Worm (Caenorhabditis elegans) whole organism, L3 larva: ENCODE results near the gene mog-4.

ENCODE experiments used
- R02D3.7 ChIP-seq: fragments of 150-350 bp; optimal IDR thresholded peaks from 2 replicates; lab custom pipeline; 2014; ENCODE audit warnings: missing biosample characterization, missing genetic modification characterization
- ZK546.5 ChIP-seq: sonication (generic microtip); optimal IDR thresholded peaks from 2 replicates; lab custom pipeline; 2017; ENCODE audit warnings: missing biosample characterization, missing genetic modification characterization
- aly-2 ChIP-seq: fragments of 150-350 bp; optimal IDR thresholded peaks from 2 replicates; lab custom pipeline; 2014; ENCODE audit warnings: missing biosample characterization, missing genetic modification characterization
- ama-1 ChIP-seq: fragments of 150-350 bp; optimal IDR thresholded peaks from 2 replicates; lab custom pipeline; 2018
- ceh-16 ChIP-seq: sonication (generic microtip); optimal IDR thresholded peaks from 2 replicates; lab custom pipeline; 2017; ENCODE audit warnings: missing biosample characterization, missing genetic modification characterization
- ceh-28 ChIP-seq: fragments of 150-350 bp; optimal IDR thresholded peaks from 2 replicates; lab custom pipeline; 2014; ENCODE audit warnings: missing biosample characterization, missing genetic modification reagents, missing genetic modification characterization
- ceh-82 ChIP-seq: fragments of 150-350 bp; optimal IDR thresholded peaks from 2 replicates; lab custom pipeline; 2014; ENCODE audit warnings: missing biosample characterization, missing genetic modification characterization
- ceh-9 ChIP-seq: sonication (generic microtip); optimal IDR thresholded peaks from 2 replicates; lab custom pipeline; 2018; ENCODE audit warnings: missing biosample characterization, missing genetic modification characterization
- daf-12 ChIP-seq: fragments of 150-350 bp; optimal IDR thresholded peaks from 2 replicates; lab custom pipeline; 2014; ENCODE audit warnings: missing biosample characterization, missing genetic modification reagents, missing genetic modification characterization
- egl-27 ChIP-seq: sonication (generic microtip); optimal IDR thresholded peaks from 4 replicates; lab custom pipeline; 2017; ENCODE audit warnings: missing biosample characterization, missing genetic modification reagents, missing genetic modification characterization
- egl-5 ChIP-seq: fragments of 150-350 bp; optimal IDR thresholded peaks from 2 replicates; lab custom pipeline; 2017; ENCODE audit warnings: missing biosample characterization, missing genetic modification reagents, missing genetic modification characterization, inconsistent platforms
- elt-1 ChIP-seq: fragments of 150-350 bp; optimal IDR thresholded peaks from 2 replicates; lab custom pipeline; 2014; ENCODE audit warnings: missing biosample characterization, missing genetic modification characterization
- elt-2 ChIP-seq: sonication (generic microtip); optimal IDR thresholded peaks from 2 replicates; lab custom pipeline; 2016; ENCODE audit warnings: missing genetic modification reagents, mild to moderate bottlenecking, missing genetic modification characterization, missing compliant biosample characterization
- eor-1 ChIP-seq, 2 experiments: fragments of 150-350 bp; optimal IDR thresholded peaks; 2 replicates each; lab custom pipeline; 2014 to 2018; ENCODE audit warnings: missing biosample characterization in 2 of 2, missing genetic modification characterization in 2 of 2
- fkh-10 ChIP-seq: sonication (generic microtip); optimal IDR thresholded peaks from 2 replicates; lab custom pipeline; 2017; ENCODE audit warnings: missing biosample characterization, missing genetic modification reagents, missing genetic modification characterization
- fkh-2 ChIP-seq: fragments of 150-350 bp; optimal IDR thresholded peaks from 2 replicates; lab custom pipeline; 2014; ENCODE audit warnings: missing biosample characterization, missing genetic modification reagents, missing genetic modification characterization
- fos-1 ChIP-seq: fragments of 150-350 bp; optimal IDR thresholded peaks from 2 replicates; lab custom pipeline; 2014; ENCODE audit warnings: missing biosample characterization, missing genetic modification characterization
- hmg-11 ChIP-seq: sonication (generic microtip); optimal IDR thresholded peaks from 2 replicates; lab custom pipeline; 2016; ENCODE audit warnings: missing genetic modification characterization, missing compliant biosample characterization
- jun-1 ChIP-seq: fragments of 150-350 bp; optimal IDR thresholded peaks from 2 replicates; lab custom pipeline; 2014; ENCODE audit warnings: missing biosample characterization, missing genetic modification reagents, missing genetic modification characterization
- lin-15B ChIP-seq: fragments of 150-350 bp; optimal IDR thresholded peaks from 2 replicates; lab custom pipeline; 2014; ENCODE audit warnings: missing biosample characterization, missing genetic modification characterization
- lin-39 ChIP-seq: fragments of 150-350 bp; optimal IDR thresholded peaks from 2 replicates; lab custom pipeline; 2018; ENCODE audit warnings: missing biosample characterization, missing genetic modification reagents, missing genetic modification characterization
- lsy-12 ChIP-seq: sonication (generic microtip); optimal IDR thresholded peaks from 2 replicates; lab custom pipeline; 2016; ENCODE audit warnings: mild to moderate bottlenecking, missing genetic modification characterization, missing compliant biosample characterization
- mdl-1 ChIP-seq: fragments of 150-350 bp; optimal IDR thresholded peaks from 2 replicates; lab custom pipeline; 2014; ENCODE audit warnings: missing biosample characterization, missing genetic modification characterization
- mml-1 ChIP-seq: fragments of 150-350 bp; sonication (generic microtip); optimal IDR thresholded peaks from 3 replicates; lab custom pipeline; 2014; ENCODE audit warnings: missing biosample characterization, missing genetic modification characterization
- nfya-1 ChIP-seq: sonication (generic microtip); optimal IDR thresholded peaks from 2 replicates; lab custom pipeline; 2017; ENCODE audit warnings: missing genetic modification characterization, mild to moderate bottlenecking, missing compliant biosample characterization, antibody characterized with exemption, moderate library complexity; ENCODE audit not compliant: insufficient read depth
- nhr-11 ChIP-seq: fragments of 150-350 bp; optimal IDR thresholded peaks from 2 replicates; lab custom pipeline; 2014; ENCODE audit warnings: missing biosample characterization, missing genetic modification characterization
- nhr-12 ChIP-seq: fragments of 150-350 bp; optimal IDR thresholded peaks from 2 replicates; lab custom pipeline; 2014; ENCODE audit warnings: missing biosample characterization, missing genetic modification characterization
- nhr-23 ChIP-seq: fragments of 150-350 bp; optimal IDR thresholded peaks from 2 replicates; lab custom pipeline; 2014; ENCODE audit warnings: missing biosample characterization, missing genetic modification reagents, missing genetic modification characterization
- nhr-237 ChIP-seq: fragments of 150-350 bp; optimal IDR thresholded peaks from 2 replicates; lab custom pipeline; 2014; ENCODE audit warnings: missing biosample characterization, missing genetic modification characterization
- nhr-25 ChIP-seq: sonication (generic microtip); optimal IDR thresholded peaks from 2 replicates; lab custom pipeline; 2017; ENCODE audit warnings: missing biosample characterization, missing genetic modification characterization
- nhr-28 ChIP-seq: fragments of 150-350 bp; optimal IDR thresholded peaks from 2 replicates; lab custom pipeline; 2014; ENCODE audit warnings: missing biosample characterization, missing genetic modification characterization
- nhr-43 ChIP-seq: sonication (generic microtip); optimal IDR thresholded peaks from 2 replicates; lab custom pipeline; 2016; ENCODE audit warnings: mild to moderate bottlenecking, missing genetic modification characterization, missing compliant biosample characterization; ENCODE audit not compliant: poor library complexity, severe bottlenecking
- nhr-67 ChIP-seq: fragments of 150-350 bp; optimal IDR thresholded peaks from 2 replicates; lab custom pipeline; 2014; ENCODE audit warnings: missing biosample characterization, missing genetic modification characterization
- nhr-76 ChIP-seq: fragments of 150-350 bp; sonication (generic microtip); optimal IDR thresholded peaks from 5 replicates; lab custom pipeline; 2014; ENCODE audit warnings: missing biosample characterization, missing genetic modification characterization
- nhr-77 ChIP-seq: fragments of 150-350 bp; optimal IDR thresholded peaks from 2 replicates; lab custom pipeline; 2014; ENCODE audit warnings: missing biosample characterization, missing genetic modification characterization
- pha-4 ChIP-seq: fragments of 150-350 bp; optimal IDR thresholded peaks from 2 replicates; lab custom pipeline; 2014; ENCODE audit warnings: missing biosample characterization, missing genetic modification reagents, missing genetic modification characterization
- pqm-1 ChIP-seq: fragments of 150-350 bp; optimal IDR thresholded peaks from 2 replicates; lab custom pipeline; 2017; ENCODE audit warnings: missing biosample characterization, missing genetic modification characterization, inconsistent platforms
- sea-2 ChIP-seq: fragments of 150-350 bp; sonication (generic microtip); optimal IDR thresholded peaks from 4 replicates; lab custom pipeline; 2014; ENCODE audit warnings: missing biosample characterization, missing genetic modification reagents, missing genetic modification characterization
- skn-1 ChIP-seq: fragments of 150-350 bp; optimal IDR thresholded peaks from 2 replicates; lab custom pipeline; 2014; ENCODE audit warnings: missing biosample characterization, missing genetic modification characterization
- snpc-4 ChIP-seq: fragments of 150-350 bp; optimal IDR thresholded peaks from 2 replicates; lab custom pipeline; 2014; ENCODE audit warnings: missing biosample characterization, missing genetic modification characterization
- tbx-2 ChIP-seq: sonication (generic microtip); optimal IDR thresholded peaks from 2 replicates; lab custom pipeline; 2016; ENCODE audit warnings: mild to moderate bottlenecking, missing genetic modification characterization, missing compliant biosample characterization
- unc-39 ChIP-seq: sonication (generic microtip); optimal IDR thresholded peaks from 4 replicates; lab custom pipeline; 2017; ENCODE audit warnings: missing biosample characterization, missing genetic modification characterization
- unc-62 ChIP-seq: fragments of 150-350 bp; sonication (generic microtip); optimal IDR thresholded peaks from 4 replicates; lab custom pipeline; 2014; ENCODE audit warnings: missing biosample characterization, missing genetic modification reagents, missing genetic modification characterization
- zag-1 ChIP-seq: fragments of 150-350 bp; optimal IDR thresholded peaks from 2 replicates; lab custom pipeline; 2014; ENCODE audit warnings: missing biosample characterization, missing genetic modification characterization
- ztf-11 ChIP-seq: fragments of 150-350 bp; optimal IDR thresholded peaks from 2 replicates; lab custom pipeline; 2014; ENCODE audit warnings: missing biosample characterization, missing genetic modification characterization
- ztf-4 ChIP-seq: fragments of 150-350 bp; optimal IDR thresholded peaks from 2 replicates; lab custom pipeline; 2014; ENCODE audit warnings: missing biosample characterization, missing genetic modification characterization

Gene mog-4

ce11 chrII:14537728-14538127 lies 23.7 kb downstream of the mog-4 start, which contains the start of the genes clec-147 and C04H5.7:
clec-147 (minus strand) TSS chrII:14537828.
C04H5.7 (plus strand) TSS chrII:14537946.
- no peak for TF ChIP-seq zag-1
- no peak for TF ChIP-seq daf-12 (tag; lab: Kevin White, UChicago)
- TF ChIP-seq lin-15B (tag; lab: Kevin White, UChicago) = no peak
- TF ChIP-seq lsy-12 (tag; lab: Kevin White, UChicago) = no peak
- no peak for TF ChIP-seq hmg-11
- TF ChIP-seq nhr-43 (tag; lab: Kevin White, UChicago) = no peak
- no peak for TF ChIP-seq nhr-23 (tag; lab: Kevin White, UChicago)
- TF ChIP-seq ceh-82 = no peak

ce11 chrII:14534000-14534399 lies 27.4 kb downstream of the mog-4 start, which contains the start of gene C04H5.1:
C04H5.1 (plus strand) TSS chrII:14534300.
- TF ChIP-seq zag-1 (no peak), ceh-82 (no peak), ztf-11 (tag; lab: Kevin White, UChicago) (no peak), egl-27 (no peak), hmg-11 (no peak), nhr-76 (tag; lab: Kevin White, UChicago) (no peak), nhr-25 (tag; lab: Kevin White, UChicago) (no peak), aly-2 (tag; lab: Kevin White, UChicago) (no peak), nhr-237 (no peak), fkh-10 (GFP tag; lab: Kevin White, UChicago) (no peak), tbx-2 (tag; lab: Kevin White, UChicago) (no peak), nfya-1 (tag; lab: Kevin White, UChicago) (no peak), ceh-16 (no peak), ama-1 (lab: Kevin White, UChicago) (no peak)

ce11 chrII:14528233-14528802 lies 33.1 kb downstream of the mog-4 start, which contains the start of the genes F57C2.5 and spat-1:
F57C2.5 (minus strand) TSS chrII:14528239.
spat-1 (plus strand) TSS chrII:14528752.
- TF ChIP-seq eor-1 (tag; optimal IDR thresholded peaks at IDR 0.05; lab: Kevin White, UChicago) = no peak
- TF ChIP-seq ama-1 (lab: Kevin White, UChicago) = no peak
- TF ChIP-seq elt-2 = peak; percentile 83
- no peak for TF ChIP-seq R02D3.7
- no peak for TF ChIP-seq nhr-11
- no peak for TF ChIP-seq nhr-76 (tag; lab: Kevin White, UChicago)
- TF ChIP-seq ZK546.5 = no peak
- TF ChIP-seq ztf-4 (tag; lab: Kevin White, UChicago) = no peak
- no peak for TF ChIP-seq nhr-12
- TF ChIP-seq nhr-77 (tag; lab: Kevin White, UChicago) = no peak
- TF ChIP-seq daf-12 (tag; lab: Kevin White, UChicago) = no peak
- no peak for TF ChIP-seq ztf-11 (tag; lab: Kevin White, UChicago)
- TF ChIP-seq ceh-16 = no peak
- TF ChIP-seq nhr-25 (tag; lab: Kevin White, UChicago) = peak; percentile 12
- TF ChIP-seq zag-1 = no peak
- TF ChIP-seq lin-39 (tag; lab: Kevin White, UChicago) = no peak
- TF ChIP-seq mdl-1 (tag; lab: Kevin White, UChicago) = no peak
- TF ChIP-seq ceh-82 = no peak
- TF ChIP-seq egl-5 (tag; lab: Kevin White, UChicago) = no peak
- TF ChIP-seq egl-27 = no peak
- TF ChIP-seq nhr-23 (tag; lab: Kevin White, UChicago) = peak; percentile 56
- no peak for TF ChIP-seq tbx-2 (tag; lab: Kevin White, UChicago)
- no peak for TF ChIP-seq unc-62 (GFP tag; lab: Kevin White, UChicago)
- TF ChIP-seq lin-15B (tag; lab: Kevin White, UChicago) = peak; percentile 66
- TF ChIP-seq hmg-11 = peak; percentile 55
- no peak for TF ChIP-seq nhr-28
- peak; percentile 46 for TF ChIP-seq skn-1 (tag; lab: Kevin White, UChicago)
- no peak for TF ChIP-seq nhr-237
- peak; percentile 79 for TF ChIP-seq pha-4 (tag; lab: Kevin White, UChicago)
- no peak for TF ChIP-seq aly-2 (tag; lab: Kevin White, UChicago)
- peak; percentile 74 for TF ChIP-seq nfya-1 (tag; lab: Kevin White, UChicago)
- TF ChIP-seq lsy-12 (tag; lab: Kevin White, UChicago) = no peak
- TF ChIP-seq sea-2 (GFP tag; lab: Kevin White, UChicago) = no peak
- TF ChIP-seq nhr-67 (tag; lab: Kevin White, UChicago) = no peak
- no peak for TF ChIP-seq fkh-10 (GFP tag; lab: Kevin White, UChicago)
- peak; percentile 54 for TF ChIP-seq pqm-1 (tag; lab: Kevin White, UChicago)
- TF ChIP-seq fkh-2 (tag; lab: Kevin White, UChicago) = no peak
- TF ChIP-seq elt-1 (tag; lab: Kevin White, UChicago) = peak; percentile 52
- TF ChIP-seq fos-1 (tag; lab: Kevin White, UChicago) = no peak
- TF ChIP-seq ceh-9 (tag; lab: Kevin White, UChicago) = no peak
- TF ChIP-seq ceh-28 (tag; lab: Kevin White, UChicago) = no peak
- no peak for TF ChIP-seq nhr-43 (tag; lab: Kevin White, UChicago)
- peak; percentile 22 for TF ChIP-seq snpc-4 (tag; lab: Kevin White, UChicago)
- peak; percentile 10 for TF ChIP-seq jun-1
- no peak for TF ChIP-seq mml-1 (tag; lab: Kevin White, UChicago)
- TF ChIP-seq unc-39 = no peak
